Worm (Caenorhabditis elegans) whole organism, young adult: ENCODE results near the gene M142.5.

Experiments used
- B0336.3 ChIP-seq: fragments of 200-800 bp; sonication (Bioruptor generic); IDR thresholded peaks from 2 replicates; pipeline ENCODE4 v1.3.6; 2022; ENCODE audit warnings: missing genetic modification characterization, missing compliant biosample characterization
- F57A8.1 ChIP-seq: fragments of 200-800 bp; sonication (Bioruptor generic); optimal IDR thresholded peaks from 2 replicates; lab custom pipeline; 2018; ENCODE audit warnings: mild to moderate bottlenecking, missing genetic modification characterization, moderate library complexity, missing compliant biosample characterization
- T07F8.4 ChIP-seq: sonication (generic microtip); optimal IDR thresholded peaks from 2 replicates; lab custom pipeline; 2016; ENCODE audit warnings: mild to moderate bottlenecking, missing genetic modification characterization, moderate library complexity, missing compliant biosample characterization
- Y53F4B.3 ChIP-seq: fragments of 200-800 bp; sonication (Bioruptor generic); IDR thresholded peaks from 2 replicates; pipeline ENCODE4 v1.3.6; 2022; ENCODE audit warnings: missing genetic modification reagents, missing genetic modification characterization, missing compliant biosample characterization
- Y56A3A.18 ChIP-seq: fragments of 200-800 bp; sonication (Bioruptor generic); IDR thresholded peaks from 2 replicates; pipeline ENCODE4 v1.3.6; 2022; ENCODE audit warnings: missing genetic modification reagents, missing genetic modification characterization, missing compliant biosample characterization
- Y67H2A.10 ChIP-seq: fragments of 200-800 bp; sonication (Bioruptor generic); conservative IDR thresholded peaks from 2 replicates; pipeline ENCODE4 v1.3.6; 2022; ENCODE audit warnings: missing genetic modification reagents, missing genetic modification characterization, missing compliant biosample characterization
- bed-2 ChIP-seq: fragments of 200-800 bp; sonication (Bioruptor generic); IDR thresholded peaks from 2 replicates; pipeline ENCODE4 v1.3.6; 2022; ENCODE audit warnings: missing genetic modification reagents, missing genetic modification characterization, missing compliant biosample characterization
- cebp-1 ChIP-seq, 2 experiments: fragments of 200-800 bp in 1 of 2; sonication (Bioruptor generic) in 1 of 2; sonication (generic microtip) in 1 of 2; IDR thresholded peaks in 1 of 2; optimal IDR thresholded peaks in 1 of 2; 2 replicates each; pipeline versions ENCODE4 v1.3.6 to Lab custom; 2017 to 2022; ENCODE audit warnings: missing compliant biosample characterization in 2 of 2, missing genetic modification characterization in 2 of 2, mild to moderate bottlenecking in 1 of 2, missing genetic modification reagents in 1 of 2, moderate library complexity in 1 of 2
- die-1 ChIP-seq: sonication (generic microtip); optimal IDR thresholded peaks from 2 replicates; lab custom pipeline; 2016; ENCODE audit warnings: missing genotype, mild to moderate bottlenecking, missing genetic modification characterization, missing compliant biosample characterization
- dox-1 ChIP-seq: fragments of 200-800 bp; sonication (Bioruptor generic); IDR thresholded peaks from 2 replicates; pipeline ENCODE4 v1.3.6; 2022; ENCODE audit warnings: missing genetic modification reagents, missing genetic modification characterization, missing compliant biosample characterization
- dpl-1 ChIP-seq: fragments of 150-350 bp; optimal IDR thresholded peaks from 2 replicates; lab custom pipeline; 2014; ENCODE audit warnings: missing biosample characterization, missing genetic modification reagents, missing genetic modification characterization
- efl-1 ChIP-seq: fragments of 150-350 bp; optimal IDR thresholded peaks from 2 replicates; lab custom pipeline; 2014; ENCODE audit warnings: missing biosample characterization, missing genetic modification reagents, missing genetic modification characterization
- egl-18 ChIP-seq: fragments of 200-800 bp; sonication (Bioruptor generic); IDR thresholded peaks from 2 replicates; pipeline ENCODE4 v1.3.6; 2022; ENCODE audit warnings: missing genetic modification reagents, missing genetic modification characterization, missing compliant biosample characterization
- hmg-1.2 ChIP-seq: fragments of 200-800 bp; sonication (Bioruptor generic); IDR thresholded peaks from 2 replicates; pipeline ENCODE4 v1.3.6; 2022; ENCODE audit warnings: missing genetic modification reagents, missing genetic modification characterization, missing compliant biosample characterization
- hmg-20 ChIP-seq: fragments of 200-800 bp; sonication (Bioruptor generic); IDR thresholded peaks from 2 replicates; pipeline ENCODE4 v1.3.6; 2022; ENCODE audit warnings: missing genetic modification reagents, missing genetic modification characterization, missing compliant biosample characterization
- hrde-1 ChIP-seq: sonication (generic microtip); optimal IDR thresholded peaks from 2 replicates; lab custom pipeline; 2016; ENCODE audit warnings: missing genetic modification characterization, mild to moderate bottlenecking, missing compliant biosample characterization, moderate library complexity, missing genotype, missing genetic modification reagents, borderline replicate concordance
- lag-1 ChIP-seq: fragments of 200-800 bp; sonication (Bioruptor generic); IDR thresholded peaks from 2 replicates; pipeline ENCODE4 v1.3.6; 2022; ENCODE audit warnings: missing genetic modification reagents, missing genetic modification characterization, missing compliant biosample characterization
- let-526 ChIP-seq: fragments of 200-800 bp; sonication (Bioruptor generic); IDR thresholded peaks from 2 replicates; pipeline ENCODE4 v1.3.6; 2022; ENCODE audit warnings: missing genetic modification reagents, missing genetic modification characterization, missing compliant biosample characterization
- let-607 ChIP-seq, 2 experiments: fragments of 200-800 bp in 1 of 2; sonication (Bioruptor generic) in 1 of 2; sonication (generic microtip) in 1 of 2; optimal IDR thresholded peaks; 2 replicates each; lab custom pipeline; 2016 to 2018; ENCODE audit warnings: mild to moderate bottlenecking in 2 of 2, missing compliant biosample characterization in 2 of 2, missing genetic modification characterization in 2 of 2, moderate library complexity in 2 of 2, missing genotype in 1 of 2
- lin-35 ChIP-seq, 3 experiments: fragments of 150-350 bp in 2 of 3; sonication (generic microtip) in 1 of 3; optimal IDR thresholded peaks; 2 replicates each; lab custom pipeline; 2014 to 2018; ENCODE audit warnings: missing biosample characterization in 3 of 3, missing genetic modification characterization in 3 of 3, missing genetic modification reagents in 3 of 3
- lin-54 ChIP-seq: fragments of 200-800 bp; sonication (Bioruptor generic); optimal IDR thresholded peaks from 2 replicates; lab custom pipeline; 2018; ENCODE audit warnings: mild to moderate bottlenecking, missing genetic modification characterization, missing compliant biosample characterization
- madf-6 ChIP-seq: fragments of 200-800 bp; sonication (Bioruptor generic); IDR thresholded peaks from 2 replicates; pipeline ENCODE4 v1.3.6; 2022; ENCODE audit warnings: missing genetic modification reagents, missing genetic modification characterization, missing compliant biosample characterization
- mel-28 ChIP-seq: sonication (generic microtip); optimal IDR thresholded peaks from 2 replicates; lab custom pipeline; 2016; ENCODE audit warnings: borderline replicate concordance, mild to moderate bottlenecking, missing genetic modification characterization, missing compliant biosample characterization
- nfyb-1 ChIP-seq: fragments of 200-800 bp; sonication (Bioruptor generic); IDR thresholded peaks from 2 replicates; pipeline ENCODE4 v1.3.6; 2022; ENCODE audit warnings: missing genetic modification reagents, missing genetic modification characterization, missing compliant biosample characterization
- nhr-120 ChIP-seq: fragments of 200-800 bp; sonication (Bioruptor generic); IDR thresholded peaks from 2 replicates; pipeline ENCODE4 v1.3.6; 2022; ENCODE audit warnings: missing genetic modification characterization, missing compliant biosample characterization
- nhr-90 ChIP-seq: sonication (generic microtip); optimal IDR thresholded peaks from 2 replicates; lab custom pipeline; 2016; ENCODE audit warnings: missing genotype, mild to moderate bottlenecking, missing genetic modification characterization, missing compliant biosample characterization
- rec-8 ChIP-seq, 2 experiments: sonication (generic microtip); optimal IDR thresholded peaks; 2 replicates each; lab custom pipeline; 2016; ENCODE audit warnings: mild to moderate bottlenecking in 2 of 2, missing genetic modification characterization in 2 of 2, missing genetic modification reagents in 2 of 2, missing genotype in 2 of 2, missing biosample characterization in 1 of 2, missing compliant biosample characterization in 1 of 2, moderate library complexity in 1 of 2
- rpc-1 ChIP-seq, 2 experiments: fragments of 150-350 bp in 1 of 2; sonication (generic microtip) in 1 of 2; optimal IDR thresholded peaks; 2 replicates each; lab custom pipeline; 2014 to 2018; ENCODE audit warnings: missing biosample characterization in 1 of 2, missing genetic modification characterization in 1 of 2, missing genetic modification reagents in 1 of 2, missing genotype in 1 of 2
- sdz-38 ChIP-seq: sonication (generic microtip); optimal IDR thresholded peaks from 2 replicates; lab custom pipeline; 2016; ENCODE audit warnings: missing genotype, missing genetic modification characterization, missing compliant biosample characterization
- snpc-1.1 ChIP-seq: sonication (generic microtip); optimal IDR thresholded peaks from 2 replicates; lab custom pipeline; 2017; ENCODE audit warnings: missing genetic modification characterization, mild to moderate bottlenecking, missing compliant biosample characterization, antibody characterized with exemption, moderate library complexity, missing genotype, missing genetic modification reagents; ENCODE audit not compliant: insufficient read depth
- somi-1 ChIP-seq: fragments of 200-800 bp; sonication (Bioruptor generic); optimal IDR thresholded peaks from 2 replicates; lab custom pipeline; 2018; ENCODE audit warnings: mild to moderate bottlenecking, missing genetic modification characterization, missing compliant biosample characterization
- unc-130 ChIP-seq: sonication (generic microtip); optimal IDR thresholded peaks from 2 replicates; lab custom pipeline; 2016; ENCODE audit warnings: missing genetic modification reagents, missing genetic modification characterization, missing compliant biosample characterization
- zfh-2 ChIP-seq: fragments of 200-800 bp; sonication (Bioruptor generic); conservative IDR thresholded peaks from 2 replicates; pipeline ENCODE4 v1.3.6; 2022; ENCODE audit warnings: missing genetic modification reagents, missing genetic modification characterization, missing compliant biosample characterization
- ztf-18 ChIP-seq: sonication (generic microtip); optimal IDR thresholded peaks from 2 replicates; lab custom pipeline; 2016; ENCODE audit warnings: missing genotype, mild to moderate bottlenecking, missing genetic modification characterization, missing compliant biosample characterization
- ztf-6 ChIP-seq: fragments of 200-800 bp; sonication (Bioruptor generic); IDR thresholded peaks from 2 replicates; pipeline ENCODE4 v1.3.6; 2022; ENCODE audit warnings: missing genetic modification reagents, missing genetic modification characterization, missing compliant biosample characterization

The M142.5 gene

DNA sequence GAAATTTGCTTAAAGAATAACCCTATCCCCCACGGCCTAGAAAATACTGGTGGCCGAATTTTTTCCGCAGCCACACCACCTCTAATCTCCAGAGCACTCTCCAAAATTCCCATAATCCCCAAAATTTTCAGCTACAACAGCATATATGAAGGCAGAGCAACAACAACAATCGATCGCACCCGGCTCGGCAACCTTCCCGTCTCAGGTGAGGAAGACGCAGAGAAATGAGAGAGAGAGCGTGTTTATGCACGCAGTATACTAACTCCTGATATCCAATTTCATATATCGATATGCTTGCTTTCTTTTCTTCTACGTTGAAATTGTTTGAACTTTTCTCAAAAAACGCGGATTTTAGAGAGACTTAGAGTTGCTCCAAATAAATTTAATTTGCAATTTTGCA is 24.7 kb upstream of the M142.5 start:
- TF ChIP-seq rpc-1 (optimal IDR thresholded peaks at IDR 0.05; lab: Kevin White, UChicago) (no peak), rpc-1 (tag; optimal IDR thresholded peaks at IDR 0.05; lab: Kevin White, UChicago) (no peak), hrde-1 (tag; lab: Kevin White, UChicago) (no peak), rec-8 (tag; optimal IDR thresholded peaks at IDR 0.05; lab: Kevin White, UChicago) (no peak), hmg-1.2 (no peak), hmg-20 (GFP tag; lab: Robert Waterston, UW) (no peak), efl-1 (GFP tag; lab: Kevin White, UChicago) (peak; percentile 10), ztf-6 (GFP tag; lab: Robert Waterston, UW) (no peak), mel-28 (tag; lab: Kevin White, UChicago) (no peak), dpl-1 (GFP tag; lab: Kevin White, UChicago) (peak; percentile 66), nhr-120 (GFP tag; lab: Robert Waterston, UW) (no peak), F57A8.1 (GFP tag; lab: Kevin White, UChicago) (no peak), Y53F4B.3 (GFP tag; lab: Robert Waterston, UW) (no peak), cebp-1 (GFP tag; IDR thresholded peaks at IDR 0.05; lab: Robert Waterston, UW) (no peak), cebp-1 (tag; optimal IDR thresholded peaks at IDR 0.05; lab: Kevin White, UChicago) (no peak), bed-2 (GFP tag; lab: Robert Waterston, UW) (no peak), zfh-2 (GFP tag; lab: Robert Waterston, UW) (no peak)
- TF ChIP-seq, all 124 proteins: peak for 2

DNA sequence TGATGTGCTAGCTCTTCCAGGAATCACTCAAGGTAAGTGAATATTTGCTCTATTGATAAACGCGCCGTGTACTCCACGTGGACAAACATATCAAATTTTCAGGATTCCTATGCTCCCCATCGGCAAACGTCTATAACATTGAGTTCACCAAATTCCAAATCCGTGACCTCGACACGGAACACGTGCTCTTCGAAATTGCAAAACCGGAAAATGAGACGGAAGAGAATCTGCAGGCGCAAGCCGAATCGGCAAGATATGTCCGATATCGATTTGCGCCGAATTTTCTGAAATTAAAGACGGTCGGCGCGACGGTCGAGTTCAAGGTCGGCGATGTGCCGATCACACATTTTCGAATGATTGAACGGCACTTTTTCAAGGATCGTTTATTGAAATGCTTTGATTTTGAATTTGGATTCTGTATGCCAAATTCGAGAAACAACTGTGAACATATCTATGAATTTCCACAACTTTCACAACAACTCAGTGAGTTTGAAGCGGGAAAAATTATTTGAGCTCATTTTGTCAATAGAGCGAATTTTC is 23.3 kb upstream of the M142.5 start:
- TF ChIP-seq efl-1 (GFP tag; lab: Kevin White, UChicago) (peak; percentile 62), lin-35 (GFP tag; optimal IDR thresholded peaks at IDR 0.05; lab: Kevin White, UChicago) (peak in 1 of 3 experiments; percentile 70), lin-54 (no peak), let-526 (no peak), dpl-1 (GFP tag; lab: Kevin White, UChicago) (peak; percentile 94), Y56A3A.18 (GFP tag; lab: Robert Waterston, UW) (no peak)
- TF ChIP-seq, all 124 proteins: peak for 3

DNA sequence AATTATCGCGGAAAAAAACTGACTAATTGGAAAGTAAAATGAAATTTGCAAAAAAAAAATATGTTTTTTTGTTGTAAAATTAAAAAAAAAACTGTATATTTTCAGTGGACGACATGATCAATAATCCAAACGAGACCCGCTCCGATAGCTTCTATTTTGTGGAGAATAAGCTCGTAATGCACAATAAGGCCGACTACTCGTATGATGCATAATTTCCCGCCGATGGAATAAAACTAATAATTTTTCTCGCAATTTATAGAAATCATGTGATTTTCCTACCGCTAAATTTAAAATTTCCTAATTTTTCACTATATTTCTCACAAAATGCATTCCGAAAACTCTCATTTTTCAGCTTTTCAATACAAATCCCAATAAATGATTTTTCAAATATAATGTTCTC is 22.5 kb upstream of the M142.5 start:
- TF ChIP-seq snpc-1.1 (tag; lab: Kevin White, UChicago) (no peak), lin-35 (GFP tag; optimal IDR thresholded peaks at IDR 0.05; lab: Kevin White, UChicago) (peak in 1 of 3 experiments; percentile 11), dpl-1 (GFP tag; lab: Kevin White, UChicago) (peak; percentile 82), mel-28 (tag; lab: Kevin White, UChicago) (no peak), bed-2 (GFP tag; lab: Robert Waterston, UW) (no peak), die-1 (tag; lab: Kevin White, UChicago) (no peak)

DNA sequence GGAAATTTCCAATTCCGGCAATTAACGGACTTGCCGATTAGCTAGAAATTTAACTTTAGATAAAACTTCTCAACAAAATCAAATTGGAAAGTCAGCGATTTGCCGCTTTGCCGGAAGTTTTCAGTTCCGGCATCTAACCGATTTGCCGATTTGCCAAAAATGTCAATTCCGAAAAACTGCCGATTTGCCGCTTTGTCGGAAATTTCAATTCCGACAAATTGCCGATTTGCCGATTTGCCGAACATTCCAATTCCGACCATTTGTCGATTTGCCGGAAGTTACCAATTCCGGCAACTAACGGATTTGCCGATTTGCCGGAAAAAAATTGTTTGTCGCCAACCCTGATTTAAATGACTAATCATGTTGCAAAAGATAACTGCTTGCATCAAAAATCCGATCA is 21.8 kb upstream of the M142.5 start:
- TF ChIP-seq let-607 (tag; optimal IDR thresholded peaks at IDR 0.05; lab: Kevin White, UChicago) (no peak), dpl-1 (GFP tag; lab: Kevin White, UChicago) (peak; percentile 35), mel-28 (tag; lab: Kevin White, UChicago) (no peak)

DNA sequence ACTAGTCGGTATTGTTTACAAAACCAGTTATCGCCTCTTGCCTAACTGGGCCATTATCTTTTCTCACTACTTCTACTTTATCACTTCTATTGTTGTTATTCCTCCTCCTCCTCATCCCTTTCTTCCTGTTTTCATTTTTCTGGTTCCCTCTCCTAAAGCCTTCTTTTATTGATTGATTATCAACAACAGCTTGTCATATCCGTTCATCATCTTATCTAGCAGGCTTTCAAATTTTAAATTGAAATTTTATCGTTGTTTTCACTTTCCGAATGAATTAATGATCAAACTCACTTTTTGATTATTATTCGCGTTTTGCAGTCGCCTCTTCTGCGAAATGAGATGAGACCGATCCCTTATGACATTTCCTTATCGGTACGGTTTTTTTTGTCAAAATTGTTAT is 19.8 kb upstream of the M142.5 start, which contains the start of gene cut-6:
Gene cut-6, plus strand, starts transcription at position 301 of the 400 bp plus-strand sequence.
- no peak for TF ChIP-seq ztf-18 (tag; lab: Kevin White, UChicago)
- no peak for TF ChIP-seq dox-1 (GFP tag; lab: Robert Waterston, UW)
- TF ChIP-seq rec-8 (tag; optimal IDR thresholded peaks at IDR 0.05; lab: Kevin White, UChicago): no peak
- no peak for TF ChIP-seq madf-6
- TF ChIP-seq lag-1 (GFP tag; lab: Robert Waterston, UW): no peak
- no peak for TF ChIP-seq Y67H2A.10
- TF ChIP-seq nhr-120 (GFP tag; lab: Robert Waterston, UW): no peak
- no peak for TF ChIP-seq Y53F4B.3 (GFP tag; lab: Robert Waterston, UW)
- no peak for TF ChIP-seq dpl-1 (GFP tag; lab: Kevin White, UChicago)
- no peak for TF ChIP-seq B0336.3
- TF ChIP-seq unc-130: no peak
- TF ChIP-seq nhr-90: no peak
- no peak for TF ChIP-seq sdz-38 (tag; lab: Kevin White, UChicago)
- no peak for TF ChIP-seq egl-18
- no peak for TF ChIP-seq nfyb-1 (GFP tag; lab: Robert Waterston, UW)
- no peak for TF ChIP-seq T07F8.4
- TF ChIP-seq somi-1 (GFP tag; lab: Kevin White, UChicago): no peak
- TF ChIP-seq, all 124 proteins: peak for 0
